Fruit fly (Drosophila melanogaster): ENCODE data around the gene Ir7d.

Ir7d gene

dm6 chrX:7909069-7909389 is 30.4 kb upstream of the Ir7d start:
- TF ChIP-seq CG14965 (GFP tag; optimal IDR thresholded peaks at IDR 0.05; ENCODE audit: borderline replicate concordance), result no peak
- no peak for TF ChIP-seq sr (GFP tag; IDR thresholded peaks at IDR 0.05)
- no peak for TF ChIP-seq twi (tag; optimal IDR thresholded peaks at IDR 0.05)
- TF ChIP-seq Dref (GFP tag; IDR thresholded peaks at IDR 0.05), result 0 out of 2 replicates have a peak, but pooled peaks have one; percentile 1
- no peak for TF ChIP-seq CG14441 (GFP tag; IDR thresholded peaks at IDR 0.05)
- no peak for TF ChIP-seq croc (GFP tag; conservative IDR thresholded peaks at IDR 0.05)
- no peak for TF ChIP-seq CG5180 (GFP tag; optimal IDR thresholded peaks at IDR 0.05)
- no peak for TF ChIP-seq CG30403 (GFP tag; optimal IDR thresholded peaks at IDR 0.05)
- TF ChIP-seq Nf-YC (tag; optimal IDR thresholded peaks at IDR 0.05), result no peak
- TF ChIP-seq Adf1 (GFP tag; IDR thresholded peaks at IDR 0.05), result peak; percentile 5
- TF ChIP-seq sqz (GFP tag; optimal IDR thresholded peaks at IDR 0.05), result no peak
- TF ChIP-seq amos (GFP tag; IDR thresholded peaks at IDR 0.05; ENCODE audit: partially characterized antibody), result no peak
- TF ChIP-seq CG14667 (GFP tag; IDR thresholded peaks at IDR 0.05), result no peak
- no peak for TF ChIP-seq en (GFP tag; optimal IDR thresholded peaks at IDR 0.05)

dm6 chrX:7908239-7909068 is 29.8 kb upstream of the Ir7d start, which contains the start of the genes dpr14 and spidey:
dpr14 (minus strand) TSS chrX:7908286.
spidey (plus strand) TSS chrX:7908931.
- TF ChIP-seq CG30431 (GFP tag; optimal IDR thresholded peaks at IDR 0.05) (peak; percentile 82), pfk (GFP tag; optimal IDR thresholded peaks at IDR 0.05) (peak; percentile 12), CG7271 (tag; optimal IDR thresholded peaks at IDR 0.05) (no peak), CG33557 (GFP tag; optimal IDR thresholded peaks at IDR 0.05) (peak; percentile 77), CG15269 (tag; optimal IDR thresholded peaks at IDR 0.05) (peak; percentile 94), gce (GFP tag; IDR thresholded peaks at IDR 0.05) (peak; percentile 75; the same call in 1 of the 3 replicates), dimm (GFP tag; IDR thresholded peaks at IDR 0.05) (peak; percentile 70; the same call in 1 of the 2 replicates), CG5953 (GFP tag; IDR thresholded peaks at IDR 0.05) (peak; percentile 72), Awh (GFP tag; IDR thresholded peaks at IDR 0.05) (peak; percentile 79), croc (GFP tag; conservative IDR thresholded peaks at IDR 0.05) (peak; percentile 75), odd (GFP tag; optimal IDR thresholded peaks at IDR 0.05) (peak; percentile 84), Hmx (GFP tag; optimal IDR thresholded peaks at IDR 0.05) (peak; percentile 65), danr (GFP tag; IDR thresholded peaks at IDR 0.05) (peak; percentile 84), HHEX (GFP tag; optimal IDR thresholded peaks at IDR 0.05) (peak; percentile 93), Stat92E (GFP tag; optimal IDR thresholded peaks at IDR 0.05) (no peak), CG2120 (GFP tag; optimal IDR thresholded peaks at IDR 0.05) (peak; percentile 96), abd-A (tag; optimal IDR thresholded peaks at IDR 0.05) (peak; percentile 92), Mrtf (GFP tag; IDR thresholded peaks at IDR 0.05) (peak; percentile 86), PHDP (tag; optimal IDR thresholded peaks at IDR 0.05) (peak; percentile 93), mam (GFP tag; optimal IDR thresholded peaks at IDR 0.05) (peak; percentile 88), Drgx (GFP tag; IDR thresholded peaks at IDR 0.05) (peak; percentile 90), Fer1 (GFP tag; optimal IDR thresholded peaks at IDR 0.05) (peak; percentile 95), CG7963 (GFP tag; IDR thresholded peaks at IDR 0.05; ENCODE audit: partially characterized antibody) (0 out of 3 replicates have a peak, but pooled peaks have one; percentile 8), ind (GFP tag; optimal IDR thresholded peaks at IDR 0.05) (peak; percentile 90), Kr (GFP tag; optimal IDR thresholded peaks at IDR 0.05) (no peak), Vsx1 (GFP tag; optimal IDR thresholded peaks at IDR 0.05) (peak; percentile 82), TFAM (GFP tag; optimal IDR thresholded peaks at IDR 0.05) (peak; percentile 50), her (GFP tag; optimal IDR thresholded peaks at IDR 0.05) (peak; percentile 85), Hr78 (GFP tag; optimal IDR thresholded peaks at IDR 0.05) (peak in 1 of 2 experiments; percentile 75), CG16813 (GFP tag; IDR thresholded peaks at IDR 0.05; ENCODE audit: partially characterized antibody) (peak; percentile 51; the same call in 1 of the 3 replicates), CG17612 (GFP tag; IDR thresholded peaks at IDR 0.05) (peak; percentile 80), ttk (GFP tag; IDR thresholded peaks at IDR 0.05) (peak; percentile 90), pho (GFP tag; optimal IDR thresholded peaks at IDR 0.05) (peak; percentile 86), CG11247 (GFP tag; IDR thresholded peaks at IDR 0.05) (peak; percentile 86), CG11695 (GFP tag; IDR thresholded peaks at IDR 0.05) (peak; percentile 90)
